Worm (Caenorhabditis elegans): Measurements from ENCODE around the gene ldp-1.

Gene ldp-1

DNA sequence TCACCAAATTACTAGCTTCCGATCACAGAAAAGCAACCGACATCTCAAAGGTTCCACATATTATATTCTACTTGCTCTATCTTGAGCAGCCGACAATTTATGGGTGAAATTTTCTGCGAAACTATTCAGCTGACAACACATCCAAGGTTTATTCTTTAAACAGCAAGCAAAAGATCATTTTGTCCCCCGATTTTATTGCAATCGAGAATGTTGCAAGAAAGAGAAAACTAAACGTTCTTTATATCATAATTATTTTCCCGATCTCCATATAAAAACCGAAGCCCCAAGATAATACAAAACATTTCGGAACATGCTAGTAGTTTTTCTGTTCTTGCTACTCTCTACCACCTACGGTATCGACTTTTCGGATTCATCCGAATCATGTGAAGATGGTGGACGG lies 31.6 kb upstream of the ldp-1 start, which contains the start of gene clec-207:
clec-207 (plus strand) TSS at position 301 of the 400 bp plus-strand sequence.
- no peak for TF ChIP-seq somi-1 (GFP tag; optimal IDR thresholded peaks at IDR 0.05)
- no peak for TF ChIP-seq ceh-91 (GFP tag; IDR thresholded peaks at IDR 0.05)
- TF ChIP-seq D2030.7 (GFP tag; IDR thresholded peaks at IDR 0.05), result no peak
- TF ChIP-seq zim-3 (tag; optimal IDR thresholded peaks at IDR 0.05), result no peak
- no peak for TF ChIP-seq hlh-12 (tag; optimal IDR thresholded peaks at IDR 0.05)
- TF ChIP-seq C06A6.2 (GFP tag; conservative IDR thresholded peaks at IDR 0.05), result no peak
- TF ChIP-seq mcd-1 (GFP tag; IDR thresholded peaks at IDR 0.05), result no peak
- TF ChIP-seq ztf-3 (GFP tag; optimal IDR thresholded peaks at IDR 0.05), result no peak
- TF ChIP-seq F55B11.4 (tag; optimal IDR thresholded peaks at IDR 0.05; ENCODE audit: borderline replicate concordance, insufficient read depth), result no peak
- no peak for TF ChIP-seq pha-4 (tag; optimal IDR thresholded peaks at IDR 0.05)
- TF ChIP-seq ztf-28 (GFP tag; IDR thresholded peaks at IDR 0.05), result no peak
- TF ChIP-seq cebp-1 (GFP tag; IDR thresholded peaks at IDR 0.05), result no peak
- TF ChIP-seq cebp-1 (tag; optimal IDR thresholded peaks at IDR 0.05), result no peak
- TF ChIP-seq fkh-3 (tag; optimal IDR thresholded peaks at IDR 0.05), result no peak
- no peak for TF ChIP-seq ztf-26 (tag; optimal IDR thresholded peaks at IDR 0.05)
- TF ChIP-seq gei-17 (GFP tag; optimal IDR thresholded peaks at IDR 0.05), result no peak
- TF ChIP-seq mes-4 (tag; optimal IDR thresholded peaks at IDR 0.05), result no peak

- no peak for TF ChIP-seq fkh-3 (tag; optimal IDR thresholded peaks at IDR 0.05)
- TF ChIP-seq hsf-1 (GFP tag; IDR thresholded peaks at IDR 0.05), result no peak
- no peak for TF ChIP-seq atf-7 (tag; optimal IDR thresholded peaks at IDR 0.05)
- no peak for TF ChIP-seq F49E8.2 (tag; optimal IDR thresholded peaks at IDR 0.05; ENCODE audit: insufficient read depth)
Observed at ce11 chrV:2097653-2098052, 29.7 kb upstream of the ldp-1 start, which contains the start of gene clec-208. TSS of gene clec-208 (plus strand) at chrV:2097953.

DNA sequence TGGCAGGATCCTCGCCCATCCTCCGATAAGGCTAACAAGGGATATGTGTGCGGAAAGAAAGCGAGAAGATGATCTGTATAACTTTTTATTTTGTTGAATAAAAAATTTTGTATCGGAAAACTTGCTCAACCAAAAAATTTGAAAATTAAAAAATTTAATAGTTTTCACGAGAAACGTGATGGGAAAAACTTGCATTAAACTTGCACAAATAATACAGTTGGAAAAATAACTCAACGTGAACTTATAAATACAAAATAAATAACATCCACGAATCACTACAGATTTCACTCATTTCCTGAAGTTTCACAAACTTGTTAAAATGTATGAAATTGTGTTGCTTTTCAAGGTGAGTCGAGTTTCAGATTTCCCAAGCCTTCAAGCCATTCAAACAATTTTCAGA lies 28.3 kb upstream of the ldp-1 start, which contains the start of gene F36F12.7:
F36F12.7 (plus strand) TSS at position 301 of the 400 bp plus-strand sequence.
- TF ChIP-seq Y56A3A.18 (GFP tag; IDR thresholded peaks at IDR 0.05), result no peak
- no peak for TF ChIP-seq attf-3 (GFP tag; conservative IDR thresholded peaks at IDR 0.05)
- TF ChIP-seq zfh-2 (GFP tag; conservative IDR thresholded peaks at IDR 0.05), result no peak
- no peak for TF ChIP-seq nfya-1 (tag; optimal IDR thresholded peaks at IDR 0.05; ENCODE audit: borderline replicate concordance, insufficient read depth)
- no peak for TF ChIP-seq attf-6 (GFP tag; IDR thresholded peaks at IDR 0.05)
- TF ChIP-seq egl-44 (GFP tag; IDR thresholded peaks at IDR 0.05), result no peak

DNA sequence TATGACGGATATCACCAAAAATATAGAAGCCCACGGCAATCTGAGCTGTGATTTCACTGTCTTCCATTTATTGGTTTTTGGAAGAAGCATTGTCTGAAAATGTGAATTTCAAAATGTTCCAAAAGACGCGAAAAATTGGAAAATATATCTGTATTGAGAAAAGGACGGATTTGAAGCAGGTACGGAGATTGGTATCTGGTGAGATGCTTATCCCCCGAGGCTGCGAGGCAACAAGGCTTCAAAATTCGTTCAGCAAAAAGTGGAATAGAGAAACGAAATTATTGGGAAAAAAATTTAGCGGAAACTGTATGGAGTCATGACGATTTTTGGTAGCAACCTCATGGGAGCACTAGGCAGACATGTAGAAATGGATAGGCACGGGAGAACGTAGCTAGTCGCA lies 24.2 kb upstream of the ldp-1 start, which contains the start of gene F36F12.1:
F36F12.1 (minus strand) TSS at position 101 of the 400 bp plus-strand sequence.
- no peak for TF ChIP-seq egl-18 (GFP tag; IDR thresholded peaks at IDR 0.05)
- TF ChIP-seq sdz-38 (tag; optimal IDR thresholded peaks at IDR 0.05), result no peak
- no peak for TF ChIP-seq die-1 (tag; optimal IDR thresholded peaks at IDR 0.05)
- no peak for TF ChIP-seq T07F8.4 (tag; optimal IDR thresholded peaks at IDR 0.05)
- no peak for TF ChIP-seq nhr-27 (tag; optimal IDR thresholded peaks at IDR 0.05)
- no peak for TF ChIP-seq dox-1 (GFP tag; IDR thresholded peaks at IDR 0.05)
- no peak for TF ChIP-seq lsl-1 (GFP tag; optimal IDR thresholded peaks at IDR 0.05)
- no peak for TF ChIP-seq F49E8.2 (tag; optimal IDR thresholded peaks at IDR 0.05; ENCODE audit: insufficient read depth)
- TF ChIP-seq tbp1 (GFP tag; optimal IDR thresholded peaks at IDR 0.05), result no peak
- TF ChIP-seq T26A5.8 (tag; optimal IDR thresholded peaks at IDR 0.05), result no peak
- TF ChIP-seq bed-1 (GFP tag; IDR thresholded peaks at IDR 0.05), result no peak
- no peak for TF ChIP-seq him-1 (tag; optimal IDR thresholded peaks at IDR 0.05)
- no peak for TF ChIP-seq cebp-2 (GFP tag; IDR thresholded peaks at IDR 0.05)
- no peak for TF ChIP-seq F22D6.2 (tag; optimal IDR thresholded peaks at IDR 0.05)
- TF ChIP-seq ceh-27 (GFP tag; optimal IDR thresholded peaks at IDR 0.05), result no peak
- TF ChIP-seq efl-1 (GFP tag; optimal IDR thresholded peaks at IDR 0.05), result no peak
- TF ChIP-seq sea-2 (GFP tag; IDR thresholded peaks at IDR 0.05), result no peak
- no peak for TF ChIP-seq lag-1 (GFP tag; IDR thresholded peaks at IDR 0.05)

Data from whole organism, young adult.